Worm (Caenorhabditis elegans) whole organism, L1 larva: ENCODE measurements around the gene F53C3.4.

ENCODE experiments used
- F16B12.6 ChIP-seq: fragments of 150-350 bp; optimal IDR thresholded peaks from 2 replicates; lab custom pipeline; 2014; ENCODE audit warnings: missing biosample characterization, missing genetic modification characterization
- ama-1 ChIP-seq: fragments of 150-350 bp; optimal IDR thresholded peaks from 2 replicates; lab custom pipeline; 2014
- ceh-8 ChIP-seq: fragments of 200-800 bp; sonication (Bioruptor generic); optimal IDR thresholded peaks from 2 replicates; lab custom pipeline; 2018; ENCODE audit warnings: mild to moderate bottlenecking, missing genetic modification characterization, moderate library complexity, missing compliant biosample characterization
- egl-13 ChIP-seq: sonication (generic microtip); optimal IDR thresholded peaks from 2 replicates; lab custom pipeline; 2016; ENCODE audit warnings: missing genotype, missing genetic modification reagents, missing genetic modification characterization, missing compliant biosample characterization
- fos-1 ChIP-seq: fragments of 150-350 bp; optimal IDR thresholded peaks from 2 replicates; lab custom pipeline; 2014; ENCODE audit warnings: missing biosample characterization, missing genetic modification characterization
- jun-1 ChIP-seq: fragments of 150-350 bp; optimal IDR thresholded peaks from 2 replicates; lab custom pipeline; 2014; ENCODE audit warnings: missing biosample characterization, missing genetic modification reagents, missing genetic modification characterization
- lin-13 ChIP-seq: fragments of 150-350 bp; optimal IDR thresholded peaks from 2 replicates; lab custom pipeline; 2014; ENCODE audit warnings: missing biosample characterization, missing genetic modification reagents, missing genetic modification characterization
- mef-2 ChIP-seq: fragments of 150-350 bp; optimal IDR thresholded peaks from 2 replicates; lab custom pipeline; 2014; ENCODE audit warnings: missing biosample characterization, missing genetic modification characterization
- nhr-11 ChIP-seq: fragments of 150-350 bp; optimal IDR thresholded peaks from 2 replicates; lab custom pipeline; 2014; ENCODE audit warnings: missing biosample characterization, missing genetic modification characterization
- snpc-4 ChIP-seq: fragments of 150-350 bp; optimal IDR thresholded peaks from 2 replicates; lab custom pipeline; 2014; ENCODE audit warnings: missing biosample characterization, missing genetic modification characterization
- zag-1 ChIP-seq: fragments of 150-350 bp; optimal IDR thresholded peaks from 2 replicates; lab custom pipeline; 2014; ENCODE audit warnings: missing biosample characterization, missing genetic modification characterization

DNA sequence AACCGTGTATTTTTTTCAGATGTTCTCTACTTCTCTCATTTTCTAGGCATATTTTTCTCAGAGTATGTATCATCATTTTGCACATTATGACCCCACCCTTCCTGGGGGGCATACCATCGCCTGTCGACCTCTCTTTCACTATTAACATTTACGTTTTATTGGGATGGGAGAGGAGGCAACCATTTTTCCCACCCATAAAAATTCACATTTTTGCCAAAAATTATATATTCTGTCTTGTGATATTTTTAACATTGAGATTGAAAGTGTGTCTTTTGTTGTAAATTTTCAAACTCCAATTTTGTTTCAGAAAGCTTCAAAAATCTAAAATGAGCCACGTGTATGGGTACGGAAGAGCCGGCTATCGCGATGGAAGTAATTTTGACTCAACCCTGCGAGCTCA lies 6.5 kb upstream of the F53C3.4 start, which contains the start of gene F53C3.7:
- TF ChIP-seq mef-2 (tag; lab: Kevin White, UChicago) (no peak), nhr-11 (no peak), F16B12.6 (no peak), ama-1 (lab: Kevin White, UChicago) (no peak), jun-1 (tag; lab: Kevin White, UChicago) (no peak), lin-13 (GFP tag; lab: Kevin White, UChicago) (no peak), fos-1 (tag; lab: Kevin White, UChicago) (no peak), snpc-4 (tag; lab: Kevin White, UChicago) (no peak), zag-1 (tag; lab: Kevin White, UChicago) (no peak), egl-13 (tag; lab: Kevin White, UChicago) (no peak), ceh-8 (GFP tag; lab: Kevin White, UChicago) (no peak)
